Fruit fly (Drosophila melanogaster) whole organism, embryonic: Measurements from ENCODE around the gene CG13842.

Source experiments
- Atf6 ChIP-seq: fragments of 200-800 bp; sonication (Bioruptor generic); IDR thresholded peaks from 2 replicates; pipeline ENCODE4 v1.3.6; 2022; ENCODE audit warnings: missing biosample characterization, missing genetic modification characterization
- CG10565 ChIP-seq: fragments of 200-800 bp; sonication (Bioruptor generic); optimal IDR thresholded peaks from 3 replicates; lab custom pipeline; 2016; ENCODE audit warnings: missing biosample characterization, mild to moderate bottlenecking, missing genetic modification characterization
- CG10979 ChIP-seq: fragments of 200-800 bp; sonication (Bioruptor generic); optimal IDR thresholded peaks from 2 replicates; lab custom pipeline; 2018; ENCODE audit warnings: missing biosample characterization, mild to moderate bottlenecking, missing genetic modification characterization, moderate library complexity
- CG17186 ChIP-seq: fragments of 200-800 bp; sonication (Bioruptor generic); optimal IDR thresholded peaks from 3 replicates; lab custom pipeline; 2017; ENCODE audit warnings: missing biosample characterization, missing genetic modification reagents, missing genetic modification characterization
- CG2199 ChIP-seq: fragments of 200-800 bp; sonication (Bioruptor generic); IDR thresholded peaks from 3 replicates; pipeline ENCODE4 v1.3.6; 2022; ENCODE audit warnings: missing biosample characterization, missing genetic modification characterization
- CG32767 ChIP-seq: fragments of 200-800 bp; sonication (Bioruptor generic); IDR thresholded peaks from 2 replicates; pipeline ENCODE4 v1.3.6; 2022; ENCODE audit warnings: missing biosample characterization, missing genetic modification characterization
- CG4360 ChIP-seq: fragments of 200-800 bp; sonication (Bioruptor generic); IDR thresholded peaks from 2 replicates; pipeline ENCODE4 v1.3.6; 2022; ENCODE audit warnings: missing biosample characterization, missing genetic modification characterization
- CG43689 ChIP-seq: fragments of 200-800 bp; sonication (Bioruptor generic); IDR thresholded peaks from 2 replicates; pipeline ENCODE4 v1.3.6; 2022; ENCODE audit warnings: missing biosample characterization, missing genetic modification characterization
- CG4424 ChIP-seq: fragments of 200-800 bp; sonication (Bioruptor generic); optimal IDR thresholded peaks from 3 replicates; lab custom pipeline; 2016; ENCODE audit warnings: missing biosample characterization, missing genetic modification characterization
- CG6765 ChIP-seq: fragments of 200-800 bp; sonication (Bioruptor generic); optimal IDR thresholded peaks from 3 replicates; lab custom pipeline; 2017; ENCODE audit warnings: missing biosample characterization, mild to moderate bottlenecking, missing genetic modification characterization
- CG6854 ChIP-seq: fragments of 200-800 bp; sonication (Bioruptor generic); optimal IDR thresholded peaks from 3 replicates; lab custom pipeline; 2017; ENCODE audit warnings: missing biosample characterization, mild to moderate bottlenecking, missing genetic modification characterization
- CG8359 ChIP-seq: fragments of 200-800 bp; sonication (Bioruptor generic); optimal IDR thresholded peaks from 2 replicates; lab custom pipeline; 2017; ENCODE audit warnings: missing biosample characterization, mild to moderate bottlenecking, missing genetic modification characterization, borderline replicate concordance
- CG8388 ChIP-seq: fragments of 200-800 bp; sonication (Bioruptor generic); optimal IDR thresholded peaks from 2 replicates; lab custom pipeline; 2019; ENCODE audit warnings: missing biosample characterization, mild to moderate bottlenecking, missing genetic modification characterization, moderate library complexity
- Camta ChIP-seq: fragments of 200-800 bp; sonication (Bioruptor generic); optimal IDR thresholded peaks from 2 replicates; lab custom pipeline; 2016; ENCODE audit warnings: missing biosample characterization, missing genetic modification characterization
- CkIIα-i1 ChIP-seq: fragments of 200-800 bp; sonication (Bioruptor generic); IDR thresholded peaks from 2 replicates; pipeline ENCODE4 v1.3.6; 2022; ENCODE audit warnings: missing biosample characterization, missing genetic modification characterization
- Dek ChIP-seq: fragments of 200-800 bp; sonication (Bioruptor generic); optimal IDR thresholded peaks from 3 replicates; lab custom pipeline; 2019; ENCODE audit warnings: missing biosample characterization, mild to moderate bottlenecking, missing genetic modification characterization, moderate library complexity
- Doc3 ChIP-seq: fragments of 200-800 bp; sonication (Bioruptor generic); IDR thresholded peaks from 3 replicates; pipeline ENCODE4 v1.3.6; 2022; ENCODE audit warnings: missing biosample characterization, missing genetic modification characterization; ENCODE audit not compliant: partially characterized antibody
- Drgx ChIP-seq: fragments of 200-800 bp; sonication (Bioruptor generic); IDR thresholded peaks from 2 replicates; pipeline ENCODE4 v1.3.6; 2022; ENCODE audit warnings: missing biosample characterization, missing genetic modification characterization
- ERR ChIP-seq: fragments of 200-800 bp; sonication (Bioruptor generic); optimal IDR thresholded peaks from 2 replicates; lab custom pipeline; 2016; ENCODE audit warnings: missing biosample characterization, missing genetic modification characterization
- Hmr ChIP-seq: fragments of 200-800 bp; sonication (Bioruptor generic); optimal IDR thresholded peaks from 3 replicates; lab custom pipeline; 2017; ENCODE audit warnings: mild to moderate bottlenecking, missing biosample characterization, missing genetic modification reagents, missing genetic modification characterization
- Hr78 ChIP-seq, 2 experiments: fragments of 200-800 bp in 1 of 2; fragments of >200 bp in 1 of 2; sonication (Bioruptor generic) in 1 of 2; optimal IDR thresholded peaks; 2 replicates each; lab custom pipeline; 2017 to 2019; ENCODE audit warnings: missing biosample characterization in 2 of 2, missing genetic modification characterization in 2 of 2, mild to moderate bottlenecking in 1 of 2, moderate library complexity in 1 of 2
- MTF-1 ChIP-seq: fragments of 200-800 bp; sonication (Bioruptor generic); optimal IDR thresholded peaks from 2 replicates; lab custom pipeline; 2018; ENCODE audit warnings: missing biosample characterization, mild to moderate bottlenecking, missing genetic modification characterization, borderline replicate concordance
- Med ChIP-seq: fragments of 200-800 bp; sonication (Bioruptor generic); peaks from one replicate; lab custom pipeline; 2016; ENCODE audit warnings: missing biosample characterization, missing genetic modification characterization, mild to moderate bottlenecking, inconsistent platforms, moderate library complexity
- NK7.1 ChIP-seq: fragments of 200-800 bp; sonication (Bioruptor generic); optimal IDR thresholded peaks from 3 replicates; lab custom pipeline; 2016; ENCODE audit warnings: missing biosample characterization, missing genetic modification characterization
- Sin3A ChIP-seq: fragments of >200 bp; optimal IDR thresholded peaks from 2 replicates; lab custom pipeline; 2018
- Trl ChIP-seq, 3 experiments: fragments of >200 bp in 2 of 3; fragments of 200-800 bp in 1 of 3; sonication (Bioruptor generic) in 1 of 3; optimal IDR thresholded peaks; 2 replicates in 1 of 3; 3 replicates in 2 of 3; lab custom pipeline; 2016 to 2017; ENCODE audit warnings: missing biosample characterization in 1 of 3, missing genetic modification characterization in 1 of 3
- crc ChIP-seq: fragments of 200-800 bp; sonication (Bioruptor generic); optimal IDR thresholded peaks from 2 replicates; lab custom pipeline; 2016; ENCODE audit warnings: missing biosample characterization, missing genetic modification characterization
- crol ChIP-seq: fragments of 200-800 bp; sonication (Bioruptor generic); IDR thresholded peaks from 2 replicates; pipeline ENCODE4 v1.3.6; 2022; ENCODE audit warnings: missing biosample characterization, missing genetic modification characterization
- crp ChIP-seq, 2 experiments: fragments of 200-800 bp; sonication (Bioruptor generic); optimal IDR thresholded peaks; 2 replicates in 1 of 2; 3 replicates in 1 of 2; lab custom pipeline; 2017; ENCODE audit warnings: missing biosample characterization in 2 of 2, missing genetic modification characterization in 2 of 2, mild to moderate bottlenecking in 1 of 2, moderate library complexity in 1 of 2
- dan ChIP-seq: fragments of 200-800 bp; sonication (Bioruptor generic); IDR thresholded peaks from 2 replicates; pipeline ENCODE4 v1.3.6; 2022; ENCODE audit warnings: missing biosample characterization, missing genetic modification characterization
- ind ChIP-seq: fragments of 200-800 bp; sonication (Bioruptor generic); optimal IDR thresholded peaks from 3 replicates; lab custom pipeline; 2016; ENCODE audit warnings: missing biosample characterization, missing genetic modification characterization
- ken ChIP-seq: fragments of 200-800 bp; sonication (Bioruptor generic); IDR thresholded peaks from 3 replicates; pipeline ENCODE4 v1.3.6; 2022; ENCODE audit warnings: missing biosample characterization, missing genetic modification characterization
- maf-S ChIP-seq: fragments of 200-800 bp; sonication (Bioruptor generic); optimal IDR thresholded peaks from 2 replicates; lab custom pipeline; 2016; ENCODE audit warnings: missing biosample characterization, missing genetic modification characterization
- mld ChIP-seq: fragments of 200-800 bp; sonication (Bioruptor generic); IDR thresholded peaks from 3 replicates; pipeline ENCODE4 v1.3.6; 2022; ENCODE audit warnings: missing biosample characterization, missing genetic modification characterization; ENCODE audit not compliant: partially characterized antibody
- nerfin-2 ChIP-seq: fragments of 200-800 bp; sonication (Bioruptor generic); IDR thresholded peaks from 2 replicates; pipeline ENCODE4 v1.3.6; 2022; ENCODE audit warnings: missing biosample characterization, missing genetic modification characterization; ENCODE audit not compliant: partially characterized antibody
- onecut ChIP-seq: fragments of 200-800 bp; sonication (Bioruptor generic); IDR thresholded peaks from 2 replicates; pipeline ENCODE4 v1.3.6; 2022; ENCODE audit warnings: missing biosample characterization, missing genetic modification characterization
- pnt ChIP-seq: fragments of 200-800 bp; sonication (Bioruptor generic); optimal IDR thresholded peaks from 3 replicates; lab custom pipeline; 2016; ENCODE audit warnings: missing biosample characterization, missing genetic modification characterization
- pros ChIP-seq: fragments of 200-800 bp; sonication (Bioruptor generic); optimal IDR thresholded peaks from 3 replicates; lab custom pipeline; 2019; ENCODE audit warnings: missing biosample characterization, mild to moderate bottlenecking, missing genetic modification characterization, moderate library complexity
- row ChIP-seq: fragments of 200-800 bp; sonication (Bioruptor generic); IDR thresholded peaks from 3 replicates; pipeline ENCODE4 v1.3.6; 2022; ENCODE audit warnings: missing biosample characterization, missing genetic modification characterization
- slbo ChIP-seq: fragments of 200-800 bp; sonication (Bioruptor generic); IDR thresholded peaks from 2 replicates; pipeline ENCODE4 v1.3.6; 2022; ENCODE audit warnings: missing biosample characterization, missing genetic modification characterization
- slp2 ChIP-seq: fragments of 200-800 bp; sonication (Bioruptor generic); optimal IDR thresholded peaks from 2 replicates; lab custom pipeline; 2016; ENCODE audit warnings: missing biosample characterization, missing genetic modification characterization
- sob ChIP-seq: fragments of 200-800 bp; sonication (Bioruptor generic); IDR thresholded peaks from 2 replicates; pipeline ENCODE4 v1.3.6; 2022; ENCODE audit warnings: missing biosample characterization, missing genetic modification characterization
- sr ChIP-seq: fragments of 200-800 bp; sonication (Bioruptor generic); IDR thresholded peaks from 3 replicates; pipeline ENCODE4 v1.3.6; 2022; ENCODE audit warnings: missing biosample characterization, missing genetic modification characterization
- stc ChIP-seq: fragments of 200-800 bp; sonication (Bioruptor generic); IDR thresholded peaks from 2 replicates; pipeline ENCODE4 v1.3.6; 2022; ENCODE audit warnings: missing biosample characterization, missing genetic modification characterization
- ttk ChIP-seq: fragments of 200-800 bp; sonication (Bioruptor generic); IDR thresholded peaks from 2 replicates; pipeline ENCODE4 v2.1.2; 2022; ENCODE audit warnings: missing biosample characterization, missing genetic modification characterization
- z ChIP-seq: fragments of 200-800 bp; sonication (Bioruptor generic); IDR thresholded peaks from 3 replicates; pipeline ENCODE4 v1.3.6; 2022; ENCODE audit warnings: missing biosample characterization, missing genetic modification characterization

Gene CG13842

DNA sequence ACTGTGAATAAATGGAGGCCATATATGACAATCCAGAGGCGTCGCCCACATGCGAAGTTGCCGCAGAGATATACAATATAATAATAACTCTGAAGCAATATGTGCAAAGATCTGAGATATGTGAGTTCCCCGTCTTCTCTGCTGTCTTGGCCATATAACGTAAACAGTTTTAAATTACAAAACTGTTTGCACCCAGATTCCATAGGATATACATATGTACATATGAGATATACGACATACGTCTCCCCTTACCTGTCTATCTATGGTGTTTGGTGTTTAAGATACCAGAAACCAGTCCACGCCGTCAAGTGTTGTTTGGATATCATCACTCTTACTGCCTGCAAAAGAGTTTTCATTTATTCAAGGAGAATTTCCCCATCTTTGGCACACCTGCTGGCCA is 49.2 kb upstream of the CG13842 start (continued):
- TF ChIP-seq Doc3: no peak
- TF ChIP-seq CG8359 (GFP tag; lab: Kevin White, UChicago): no peak
- TF ChIP-seq Camta (GFP tag; lab: Kevin White, UChicago): no peak
- TF ChIP-seq CG8388 (GFP tag; lab: Kevin White, UChicago): no peak
- TF ChIP-seq pnt (GFP tag; lab: Kevin White, UChicago): no peak
- no peak for TF ChIP-seq CG17186 (GFP tag; lab: Kevin White, UChicago)
- TF ChIP-seq ken (GFP tag; lab: Robert Waterston, UW): no peak
- TF ChIP-seq CG10979: no peak
- no peak for TF ChIP-seq stc (GFP tag; lab: Robert Waterston, UW)
- no peak for TF ChIP-seq NK7.1
- TF ChIP-seq ERR: no peak

dm6 chr3R:22755187-22755777 is 48.2 kb upstream of the CG13842 start:
- TF ChIP-seq crol (peak; percentile 89), Atf6 (GFP tag; lab: Robert Waterston, UW) (0 out of 2 replicates have a peak, but pooled peaks have one; percentile 30), sr (GFP tag; lab: Robert Waterston, UW) (peak; percentile 46; the same call in 1 of the 3 replicates), onecut (GFP tag; lab: Robert Waterston, UW) (peak; percentile 99), Drgx (GFP tag; lab: Robert Waterston, UW) (0 out of 2 replicates have a peak, but pooled peaks have one; percentile 8), Med (GFP tag; lab: Kevin White, UChicago) (peak; percentile 68), sob (GFP tag; lab: Robert Waterston, UW) (0 out of 2 replicates have a peak, but pooled peaks have one; percentile 25), CG43689 (GFP tag; lab: Robert Waterston, UW) (no peak), pros (GFP tag; lab: Kevin White, UChicago) (peak; percentile 78), row (0 out of 3 replicates have a peak, but pooled peaks have one; percentile 12), mld (no peak), crp (GFP tag; optimal IDR thresholded peaks at IDR 0.05; lab: Kevin White, UChicago) (peak in 1 of 2 experiments; percentile 15), z (GFP tag; lab: Robert Waterston, UW) (peak; percentile 23; the same call in 1 of the 3 replicates), CG32767 (GFP tag; lab: Robert Waterston, UW) (0 out of 2 replicates have a peak, but pooled peaks have one; percentile 17), slbo (GFP tag; lab: Robert Waterston, UW) (0 out of 2 replicates have a peak, but pooled peaks have one; percentile 4), MTF-1 (GFP tag; lab: Kevin White, UChicago) (peak; percentile 58), crc (no peak), CG6765 (no peak), CG4360 (GFP tag; lab: Robert Waterston, UW) (no peak), nerfin-2 (GFP tag; lab: Robert Waterston, UW) (0 out of 2 replicates have a peak, but pooled peaks have one; percentile 10), CG2199 (0 out of 3 replicates have a peak, but pooled peaks have one; percentile 55), ttk (GFP tag; lab: Robert Waterston, UW) (peak; percentile 33; the same call in 1 of the 2 replicates), Trl (optimal IDR thresholded peaks at IDR 0.05; lab: Kevin White, UChicago) (peak; percentile 60 to 67), Trl (GFP tag; optimal IDR thresholded peaks at IDR 0.05; lab: Kevin White, UChicago) (no peak)

dm6 chr3R:22753895-22754774 is 47.1 kb upstream of the CG13842 start:
- TF ChIP-seq Hmr (peak; percentile 66), Sin3A (lab: Kevin White, UChicago) (no peak), Dek (tag; lab: Kevin White, UChicago) (peak; percentile 58), CkIIα-i1 (GFP tag; lab: Robert Waterston, UW) (no peak), Hr78 (GFP tag; optimal IDR thresholded peaks at IDR 0.05; lab: Kevin White, UChicago) (peak in 1 of 2 experiments; percentile 12), CG4424 (GFP tag; lab: Kevin White, UChicago) (peak; percentile 64), maf-S (GFP tag; lab: Kevin White, UChicago) (no peak), CG10565 (GFP tag; lab: Kevin White, UChicago) (no peak), dan (GFP tag; lab: Robert Waterston, UW) (no peak), CG6854 (GFP tag; lab: Kevin White, UChicago) (peak; percentile 26), ttk (GFP tag; lab: Robert Waterston, UW) (peak; percentile 9; the same call in 1 of the 2 replicates), slp2 (GFP tag; lab: Kevin White, UChicago) (peak; percentile 4), ind (GFP tag; lab: Kevin White, UChicago) (peak; percentile 50)
